Worm (Caenorhabditis elegans): Measurements from ENCODE around the gene C55C3.1.

DNA sequence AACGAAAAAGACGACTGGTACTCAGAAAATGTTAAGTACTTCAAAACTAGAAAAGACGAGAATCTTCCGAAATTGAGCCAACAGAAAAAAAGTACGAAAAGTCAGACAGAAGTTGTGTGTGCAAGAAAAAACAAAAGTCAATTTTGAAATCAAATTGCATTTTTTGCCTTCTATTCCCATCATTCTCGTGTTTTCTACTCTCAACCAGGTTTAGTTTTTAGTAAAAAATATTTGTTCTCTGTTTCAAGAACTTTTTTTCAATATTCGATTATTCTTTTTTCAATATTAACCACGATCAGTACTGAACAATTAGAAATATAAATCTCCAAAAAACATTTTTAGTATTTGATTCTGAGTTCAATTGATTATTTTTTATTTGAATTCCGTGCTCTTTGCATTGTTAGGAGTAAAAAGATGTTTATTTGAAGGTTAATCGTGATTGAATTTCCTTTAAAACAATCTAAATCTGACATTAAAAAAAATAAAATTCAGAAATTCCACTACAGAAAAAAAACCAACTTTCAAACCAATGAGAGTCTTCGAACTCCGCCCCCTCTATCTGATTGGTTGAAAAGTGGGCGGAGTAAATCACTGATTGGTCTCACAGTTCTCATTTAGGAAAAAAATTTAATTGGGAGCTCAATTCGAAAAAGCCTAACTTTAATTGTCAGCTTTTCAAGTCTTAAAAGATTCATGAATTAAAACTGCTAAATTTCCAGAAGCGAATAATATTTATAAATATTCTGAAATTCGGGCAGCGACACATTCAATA, 6.6 kb downstream of the C55C3.1 start:
- TF ChIP-seq ceh-19 (GFP tag; optimal IDR thresholded peaks at IDR 0.05) = no peak
- no peak for TF ChIP-seq ceh-24 (tag; optimal IDR thresholded peaks at IDR 0.05)
- TF ChIP-seq Y22D7AL.16 (tag; optimal IDR thresholded peaks at IDR 0.05) = no peak
- TF ChIP-seq K09A11.1 (tag; optimal IDR thresholded peaks at IDR 0.05; ENCODE audit: insufficient read depth) = no peak
- TF ChIP-seq ttx-3 (tag; optimal IDR thresholded peaks at IDR 0.05) = no peak
- TF ChIP-seq ztf-16 (tag; optimal IDR thresholded peaks at IDR 0.05) = no peak
- no peak for TF ChIP-seq ama-1 (optimal IDR thresholded peaks at IDR 0.05)
- no peak for TF ChIP-seq pag-3 (tag; optimal IDR thresholded peaks at IDR 0.05; ENCODE audit: borderline replicate concordance)
- TF ChIP-seq eyg-1 (tag; optimal IDR thresholded peaks at IDR 0.05) = no peak
- no peak for TF ChIP-seq pha-4 (tag; optimal IDR thresholded peaks at IDR 0.05)
- no peak for TF ChIP-seq mec-3 (tag; optimal IDR thresholded peaks at IDR 0.05; ENCODE audit: borderline replicate concordance)
- TF ChIP-seq pax-1 (tag; optimal IDR thresholded peaks at IDR 0.05) = no peak
- TF ChIP-seq tbx-2 (tag; optimal IDR thresholded peaks at IDR 0.05) = no peak
- no peak for TF ChIP-seq ceh-22 (tag; optimal IDR thresholded peaks at IDR 0.05)

Measured in whole organism, late embryonic.